Worm (Caenorhabditis elegans) whole organism, young adult: ENCODE measurements around the gene C10C5.4.
A peak's percentile ranks its signal among the peaks of the same experiment; 100 is the strongest.

ENCODE experiments used
- B0336.3 ChIP-seq: fragments of 200-800 bp; sonication (Bioruptor generic); IDR thresholded peaks from 2 replicates; pipeline ENCODE4 v1.3.6; 2022; ENCODE audit warnings: missing genetic modification characterization, missing compliant biosample characterization
- D2030.7 ChIP-seq: fragments of 200-800 bp; sonication (Bioruptor generic); IDR thresholded peaks from 2 replicates; pipeline ENCODE4 v1.3.6; 2022; ENCODE audit warnings: missing genetic modification reagents, missing genetic modification characterization, missing compliant biosample characterization
- F57C9.4 ChIP-seq: sonication (generic microtip); optimal IDR thresholded peaks from 2 replicates; lab custom pipeline; 2017; ENCODE audit warnings: mild to moderate bottlenecking, missing genetic modification characterization, missing compliant biosample characterization
- K11D2.4 ChIP-seq: fragments of 200-800 bp; sonication (Bioruptor generic); IDR thresholded peaks from 2 replicates; pipeline ENCODE4 v1.3.6; 2022; ENCODE audit warnings: missing genetic modification reagents, missing genetic modification characterization, missing compliant biosample characterization
- K12H6.12 ChIP-seq: fragments of 200-800 bp; sonication (Bioruptor generic); optimal IDR thresholded peaks from 2 replicates; lab custom pipeline; 2018; ENCODE audit warnings: mild to moderate bottlenecking, missing genetic modification characterization, missing compliant biosample characterization
- Y56A3A.18 ChIP-seq: fragments of 200-800 bp; sonication (Bioruptor generic); IDR thresholded peaks from 2 replicates; pipeline ENCODE4 v1.3.6; 2022; ENCODE audit warnings: missing genetic modification reagents, missing genetic modification characterization, missing compliant biosample characterization
- ZK185.1 ChIP-seq: sonication (generic microtip); optimal IDR thresholded peaks from 2 replicates; lab custom pipeline; 2016; ENCODE audit warnings: mild to moderate bottlenecking, missing genetic modification characterization, missing compliant biosample characterization; ENCODE audit not compliant: poor library complexity, severe bottlenecking
- attf-6 ChIP-seq: fragments of 200-800 bp; sonication (Bioruptor generic); IDR thresholded peaks from 2 replicates; pipeline ENCODE4 v1.3.6; 2022; ENCODE audit warnings: missing genetic modification reagents, missing genetic modification characterization, missing compliant biosample characterization
- bed-1 ChIP-seq: fragments of 200-800 bp; sonication (Bioruptor generic); IDR thresholded peaks from 2 replicates; pipeline ENCODE4 v1.3.6; 2022; ENCODE audit warnings: missing genetic modification reagents, missing genetic modification characterization, missing compliant biosample characterization
- cebp-1 ChIP-seq, 2 experiments: fragments of 200-800 bp in 1 of 2; sonication (Bioruptor generic) in 1 of 2; sonication (generic microtip) in 1 of 2; IDR thresholded peaks in 1 of 2; optimal IDR thresholded peaks in 1 of 2; 2 replicates each; pipeline versions ENCODE4 v1.3.6 to Lab custom; 2017 to 2022; ENCODE audit warnings: missing compliant biosample characterization in 2 of 2, missing genetic modification characterization in 2 of 2, mild to moderate bottlenecking in 1 of 2, missing genetic modification reagents in 1 of 2, moderate library complexity in 1 of 2
- ceh-91 ChIP-seq: fragments of 200-800 bp; sonication (Bioruptor generic); IDR thresholded peaks from 2 replicates; pipeline ENCODE4 v1.3.6; 2022; ENCODE audit warnings: missing genetic modification reagents, missing genetic modification characterization, missing compliant biosample characterization
- efl-1 ChIP-seq: fragments of 150-350 bp; optimal IDR thresholded peaks from 2 replicates; lab custom pipeline; 2014; ENCODE audit warnings: missing biosample characterization, missing genetic modification reagents, missing genetic modification characterization
- fkh-3 ChIP-seq: sonication (generic microtip); optimal IDR thresholded peaks from 2 replicates; lab custom pipeline; 2016; ENCODE audit warnings: mild to moderate bottlenecking, missing genetic modification characterization, missing compliant biosample characterization
- him-1 ChIP-seq: sonication (generic microtip); optimal IDR thresholded peaks from 2 replicates; lab custom pipeline; 2016; ENCODE audit warnings: missing genotype, missing genetic modification reagents, missing genetic modification characterization, missing compliant biosample characterization
- hmg-20 ChIP-seq: fragments of 200-800 bp; sonication (Bioruptor generic); IDR thresholded peaks from 2 replicates; pipeline ENCODE4 v1.3.6; 2022; ENCODE audit warnings: missing genetic modification reagents, missing genetic modification characterization, missing compliant biosample characterization
- let-607 ChIP-seq, 2 experiments: fragments of 200-800 bp in 1 of 2; sonication (Bioruptor generic) in 1 of 2; sonication (generic microtip) in 1 of 2; optimal IDR thresholded peaks; 2 replicates each; lab custom pipeline; 2016 to 2018; ENCODE audit warnings: mild to moderate bottlenecking in 2 of 2, missing compliant biosample characterization in 2 of 2, missing genetic modification characterization in 2 of 2, moderate library complexity in 2 of 2, missing genotype in 1 of 2
- lin-54 ChIP-seq: fragments of 200-800 bp; sonication (Bioruptor generic); optimal IDR thresholded peaks from 2 replicates; lab custom pipeline; 2018; ENCODE audit warnings: mild to moderate bottlenecking, missing genetic modification characterization, missing compliant biosample characterization
- lsl-1 ChIP-seq: fragments of 200-800 bp; sonication (Bioruptor generic); optimal IDR thresholded peaks from 2 replicates; lab custom pipeline; 2018; ENCODE audit warnings: mild to moderate bottlenecking, missing genetic modification characterization, moderate library complexity, missing compliant biosample characterization
- madf-6 ChIP-seq: fragments of 200-800 bp; sonication (Bioruptor generic); IDR thresholded peaks from 2 replicates; pipeline ENCODE4 v1.3.6; 2022; ENCODE audit warnings: missing genetic modification reagents, missing genetic modification characterization, missing compliant biosample characterization
- mcd-1 ChIP-seq: fragments of 200-800 bp; sonication (Bioruptor generic); IDR thresholded peaks from 2 replicates; pipeline ENCODE4 v1.3.6; 2022; ENCODE audit warnings: missing genetic modification reagents, missing genetic modification characterization, missing compliant biosample characterization
- mes-4 ChIP-seq: sonication (generic microtip); optimal IDR thresholded peaks from 2 replicates; lab custom pipeline; 2016; ENCODE audit warnings: missing genotype, missing genetic modification characterization, missing compliant biosample characterization
- pbrm-1 ChIP-seq: fragments of 200-800 bp; sonication (Bioruptor generic); IDR thresholded peaks from 2 replicates; pipeline ENCODE4 v1.3.6; 2022; ENCODE audit warnings: missing genetic modification reagents, missing genetic modification characterization, missing compliant biosample characterization
- rcor-1 ChIP-seq: fragments of 200-800 bp; sonication (Bioruptor generic); IDR thresholded peaks from 2 replicates; pipeline ENCODE4 v1.3.6; 2022; ENCODE audit warnings: missing genetic modification reagents, missing genetic modification characterization, missing compliant biosample characterization
- sea-2 ChIP-seq: fragments of 200-800 bp; sonication (Bioruptor generic); IDR thresholded peaks from 2 replicates; pipeline ENCODE4 v1.3.6; 2022; ENCODE audit warnings: missing genetic modification characterization, missing compliant biosample characterization
- snpc-4 ChIP-seq, 5 experiments: fragments of 150-350 bp in 1 of 5; sonication (generic microtip) in 4 of 5; optimal IDR thresholded peaks; 2 replicates each; lab custom pipeline; 2014 to 2018; ENCODE audit warnings: missing genetic modification characterization in 5 of 5, missing biosample characterization in 3 of 5, antibody characterized with exemption in 2 of 5, mild to moderate bottlenecking in 2 of 5, missing compliant biosample characterization in 2 of 5, missing genotype in 2 of 5, moderate library complexity in 2 of 5, missing genetic modification reagents in 1 of 5
- somi-1 ChIP-seq: fragments of 200-800 bp; sonication (Bioruptor generic); optimal IDR thresholded peaks from 2 replicates; lab custom pipeline; 2018; ENCODE audit warnings: mild to moderate bottlenecking, missing genetic modification characterization, missing compliant biosample characterization
- ztf-18 ChIP-seq: sonication (generic microtip); optimal IDR thresholded peaks from 2 replicates; lab custom pipeline; 2016; ENCODE audit warnings: missing genotype, mild to moderate bottlenecking, missing genetic modification characterization, missing compliant biosample characterization
- ztf-25 ChIP-seq: fragments of 200-800 bp; sonication (Bioruptor generic); IDR thresholded peaks from 2 replicates; pipeline ENCODE4 v1.3.6; 2022; ENCODE audit warnings: missing genetic modification reagents, missing genetic modification characterization, missing compliant biosample characterization
- ztf-3 ChIP-seq: fragments of 200-800 bp; sonication (Bioruptor generic); optimal IDR thresholded peaks from 2 replicates; lab custom pipeline; 2018; ENCODE audit warnings: mild to moderate bottlenecking, missing genetic modification characterization, missing compliant biosample characterization

Gene C10C5.4

DNA sequence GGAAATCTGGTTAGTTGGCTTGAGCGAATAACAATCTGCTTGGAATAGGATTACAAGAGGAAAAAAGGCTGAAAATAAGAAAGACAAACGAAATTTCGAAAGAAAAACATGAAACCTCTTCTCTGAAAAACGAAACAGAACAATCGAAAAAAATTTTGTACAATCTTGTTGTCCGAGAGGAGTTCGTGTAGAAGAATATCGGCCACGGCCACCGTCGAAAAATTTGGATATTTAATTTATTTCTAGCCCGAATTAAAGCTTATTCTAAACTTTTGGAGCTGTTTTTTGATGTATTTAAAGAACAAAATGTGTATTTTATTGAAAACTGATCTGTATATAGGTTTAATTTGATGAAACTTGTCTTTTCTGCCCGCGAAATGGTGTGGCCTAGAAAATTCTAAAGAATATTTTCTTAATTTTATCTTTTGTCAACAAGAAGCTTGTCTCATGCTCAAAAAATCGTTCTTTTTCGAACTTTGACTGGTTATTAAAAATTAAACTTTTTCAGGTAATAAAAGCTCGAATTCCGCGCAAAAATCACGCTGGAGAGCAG, 41.7 kb upstream of the C10C5.4 start, which contains the start of gene T20D3.5:
Gene T20D3.5 (plus strand): TSS at position 503 of the 553 bp plus-strand sequence.
- peak; percentile 45 for TF ChIP-seq him-1 (tag; lab: Kevin White, UChicago)
- no peak for TF ChIP-seq lsl-1 (GFP tag; lab: Kevin White, UChicago)
- TF ChIP-seq, all 124 proteins: peak for 1

DNA sequence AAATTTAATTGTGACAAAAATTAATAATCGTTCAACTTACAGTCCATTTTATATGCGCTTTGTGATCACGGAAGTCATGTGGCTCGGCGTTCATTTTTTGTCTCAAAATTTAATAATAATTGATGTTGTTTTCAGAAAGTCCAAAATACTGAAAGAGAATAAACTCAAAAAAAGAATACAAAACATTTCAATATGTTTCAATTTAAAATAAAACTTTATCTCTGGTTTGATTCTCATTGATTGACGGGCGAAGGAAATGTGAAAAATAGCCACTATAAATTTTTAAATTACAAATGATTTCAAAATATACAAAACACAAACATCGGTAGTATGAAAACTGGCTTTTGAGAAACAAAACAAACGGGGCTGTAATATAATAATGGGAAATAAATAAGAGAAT, 39.1 kb upstream of the C10C5.4 start, which contains the start of gene T20D3.6:
Gene T20D3.6 (minus strand): TSS at position 101 of the 400 bp plus-strand sequence.
- TF ChIP-seq fkh-3 (tag; lab: Kevin White, UChicago) (no peak), pbrm-1 (GFP tag; lab: Robert Waterston, UW) (no peak), F57C9.4 (tag; lab: Kevin White, UChicago) (no peak), hmg-20 (GFP tag; lab: Robert Waterston, UW) (no peak), let-607 (tag; optimal IDR thresholded peaks at IDR 0.05; lab: Kevin White, UChicago) (no peak), somi-1 (GFP tag; lab: Kevin White, UChicago) (no peak), efl-1 (GFP tag; lab: Kevin White, UChicago) (no peak), ztf-3 (no peak), D2030.7 (GFP tag; lab: Robert Waterston, UW) (no peak), lin-54 (GFP tag; lab: Kevin White, UChicago) (no peak), ztf-18 (tag; lab: Kevin White, UChicago) (no peak), mes-4 (no peak), attf-6 (GFP tag; lab: Robert Waterston, UW) (no peak)
- TF ChIP-seq, all 124 proteins: peak for 0

DNA sequence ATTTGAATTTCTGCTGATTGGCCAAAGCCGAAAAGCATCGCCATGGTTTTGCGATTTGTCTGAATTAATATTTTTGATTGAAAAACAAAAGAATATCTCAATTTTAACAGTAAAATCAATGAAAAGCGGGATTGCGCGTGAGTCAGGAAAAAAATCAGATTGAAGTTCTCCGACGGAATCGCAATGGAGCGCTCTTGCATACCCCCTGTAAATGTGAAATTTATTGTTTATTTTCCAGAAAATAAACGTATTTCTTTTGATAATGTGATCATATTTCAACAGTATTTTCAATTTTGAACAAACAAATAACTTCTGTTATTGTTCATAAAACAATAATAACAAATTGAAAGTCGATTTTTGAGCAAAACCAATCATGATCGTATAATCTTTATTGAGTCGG, 36.8 kb upstream of the C10C5.4 start, which contains the start of gene vps-26:
Gene vps-26 (minus strand): TSS at position 200 of the 400 bp plus-strand sequence.
- TF ChIP-seq K12H6.12 (tag; lab: Kevin White, UChicago) (no peak), efl-1 (GFP tag; lab: Kevin White, UChicago) (peak; percentile 22), cebp-1 (GFP tag; IDR thresholded peaks at IDR 0.05; lab: Robert Waterston, UW) (no peak), cebp-1 (tag; optimal IDR thresholded peaks at IDR 0.05; lab: Kevin White, UChicago) (peak; percentile 23), K11D2.4 (GFP tag; lab: Robert Waterston, UW) (no peak), mcd-1 (GFP tag; lab: Robert Waterston, UW) (peak; percentile 84), him-1 (tag; lab: Kevin White, UChicago) (peak; percentile 22), snpc-4 (GFP tag; optimal IDR thresholded peaks at IDR 0.05; lab: Kevin White, UChicago) (no peak), snpc-4 (tag; optimal IDR thresholded peaks at IDR 0.05; lab: Kevin White, UChicago) (peak in 1 of 4 experiments; percentile 6)
- TF ChIP-seq, all 124 proteins: peak for 5

DNA sequence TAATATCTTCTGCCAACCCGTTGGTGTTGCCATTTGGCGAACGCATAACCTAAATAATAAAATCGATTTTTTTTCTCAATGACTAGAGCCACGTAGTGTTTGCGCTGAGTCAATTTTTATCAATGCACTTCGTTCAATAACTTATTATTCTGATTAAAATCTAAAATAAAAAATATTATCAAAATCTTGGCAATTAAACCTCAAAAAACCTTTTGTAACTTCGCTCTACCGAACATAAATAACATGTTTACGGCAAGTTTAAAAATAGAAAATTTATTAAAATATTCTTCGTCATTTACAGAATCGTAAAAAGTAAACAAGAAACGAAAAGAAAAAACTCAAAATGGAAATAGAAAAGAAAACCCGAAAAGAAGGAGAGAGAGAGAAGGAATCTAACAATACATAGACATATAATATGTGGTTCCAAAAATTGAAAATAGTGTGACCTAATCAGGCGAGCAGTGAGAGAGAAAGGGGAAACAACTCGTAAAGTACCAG, 35.2 kb upstream of the C10C5.4 start, which contains the start of gene pigc-1:
Gene pigc-1 (minus strand): TSS at position 51 of the 498 bp plus-strand sequence.
- 0 out of 2 replicates have a peak, but pooled peaks have one; percentile 10 for TF ChIP-seq B0336.3 (GFP tag; lab: Robert Waterston, UW)
- no peak for TF ChIP-seq rcor-1
- no peak for TF ChIP-seq sea-2 (GFP tag; lab: Robert Waterston, UW)
- no peak for TF ChIP-seq ZK185.1 (tag; lab: Kevin White, UChicago)
- TF ChIP-seq bed-1: no peak
- 0 out of 2 replicates have a peak, but pooled peaks have one; percentile 27 for TF ChIP-seq Y56A3A.18
- no peak for TF ChIP-seq snpc-4 (GFP tag; optimal IDR thresholded peaks at IDR 0.05; lab: Kevin White, UChicago)
- TF ChIP-seq snpc-4 (tag; optimal IDR thresholded peaks at IDR 0.05; lab: Kevin White, UChicago): peak in 1 of 4 experiments; percentile 30
- TF ChIP-seq ztf-25 (GFP tag; lab: Robert Waterston, UW): no peak
- no peak for TF ChIP-seq ceh-91 (GFP tag; lab: Robert Waterston, UW)
- peak; percentile 24; the same call in 1 of the 2 replicates for TF ChIP-seq madf-6 (GFP tag; lab: Robert Waterston, UW)
